Fruit fly (Drosophila melanogaster): ENCODE results near the gene CG12659.
A peak's percentile ranks its signal among the peaks of the same experiment; 100 is the strongest.

Gene CG12659

DNA sequence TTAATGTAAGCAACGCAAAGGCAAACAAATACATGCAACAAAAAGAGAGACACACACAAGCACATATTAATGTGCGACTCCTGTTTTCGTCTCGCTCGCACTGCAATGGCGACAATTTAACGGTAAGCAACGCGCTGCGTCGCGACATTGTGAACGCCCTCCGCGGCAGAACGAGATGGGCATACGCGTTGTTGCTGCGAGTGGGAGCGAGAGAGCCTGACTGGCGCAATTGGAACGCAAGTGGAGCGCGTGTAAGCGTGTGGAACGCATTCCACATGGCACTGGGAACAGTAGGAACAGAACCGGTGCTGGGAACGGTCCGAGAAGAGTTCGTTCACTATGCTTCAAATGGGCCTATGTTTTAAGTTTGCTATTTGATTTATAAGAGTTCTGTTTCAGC, 33.3 kb upstream of the CG12659 start:
- TF ChIP-seq Gug (GFP tag; IDR thresholded peaks at IDR 0.05) (no peak), salr (GFP tag; optimal IDR thresholded peaks at IDR 0.05) (no peak), ss (GFP tag; optimal IDR thresholded peaks at IDR 0.05) (peak in 1 of 2 experiments; percentile 19), CG8119 (GFP tag; IDR thresholded peaks at IDR 0.05) (0 out of 3 replicates have a peak, but pooled peaks have one; percentile 17), fkh (GFP tag; optimal IDR thresholded peaks at IDR 0.05) (peak; percentile 87), dsx (GFP tag; optimal IDR thresholded peaks at IDR 0.05; ENCODE audit: poor library complexity, severe bottlenecking) (peak; percentile 55), CG3919 (GFP tag; optimal IDR thresholded peaks at IDR 0.05) (peak; percentile 3), Sox14 (GFP tag; optimal IDR thresholded peaks at IDR 0.05) (peak; percentile 12)

DNA sequence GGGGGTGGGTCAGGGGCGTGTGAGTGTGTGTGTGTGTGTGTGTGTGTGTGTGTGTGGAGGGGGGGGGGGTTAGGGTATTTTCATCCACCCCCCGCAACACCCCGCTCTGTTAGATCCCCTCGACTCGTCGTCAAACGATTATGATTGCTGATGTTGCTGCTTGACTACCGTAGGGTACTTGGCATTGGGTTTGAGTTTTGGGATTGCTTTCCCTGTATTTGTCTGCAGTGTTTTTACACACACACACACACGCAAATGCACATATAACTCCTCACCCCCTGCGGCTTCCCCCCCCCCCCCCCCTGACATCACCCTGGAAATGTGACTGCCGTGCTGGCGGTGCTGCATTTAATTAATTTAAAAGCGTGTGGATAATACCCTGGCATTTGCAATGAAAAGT, 30.9 kb upstream of the CG12659 start:
- TF ChIP-seq Smox (GFP tag; optimal IDR thresholded peaks at IDR 0.05): no peak

DNA sequence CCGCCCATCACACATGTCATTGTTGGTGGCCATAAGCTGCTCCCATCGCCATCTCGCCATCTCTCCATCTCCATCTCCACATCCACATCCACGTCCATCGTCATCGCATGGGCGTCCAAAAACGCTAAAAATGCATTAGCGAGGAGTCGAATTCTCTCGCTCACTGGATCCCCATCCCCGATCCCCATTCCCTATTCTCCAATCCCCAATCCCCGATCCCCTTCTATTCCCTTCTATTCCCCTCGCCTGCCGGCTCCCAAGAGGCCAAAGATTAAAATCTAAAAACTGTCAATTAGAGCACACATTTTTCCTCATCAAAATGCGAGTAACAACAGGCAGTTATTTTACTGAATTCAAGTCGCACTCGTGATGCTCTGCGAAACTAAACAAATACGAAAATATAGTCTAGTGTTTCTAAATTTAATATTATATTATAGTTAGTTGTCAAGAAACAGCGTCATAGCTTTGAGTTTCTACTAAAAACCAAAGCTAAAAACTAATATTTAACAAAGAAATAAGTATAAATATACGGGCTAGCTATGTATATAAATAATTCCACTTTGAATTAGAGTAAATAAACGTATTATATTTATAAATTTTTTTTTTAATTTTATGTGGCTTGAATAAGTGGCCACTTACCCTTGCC, 25.4 kb upstream of the CG12659 start:
- TF ChIP-seq Sox15 (GFP tag; optimal IDR thresholded peaks at IDR 0.05) (no peak), svp (GFP tag) (peak; percentile 7), CG3919 (GFP tag; optimal IDR thresholded peaks at IDR 0.05) (no peak), CG6163 (GFP tag; IDR thresholded peaks at IDR 0.05) (no peak), CG8632 (GFP tag; optimal IDR thresholded peaks at IDR 0.05) (no peak)

DNA sequence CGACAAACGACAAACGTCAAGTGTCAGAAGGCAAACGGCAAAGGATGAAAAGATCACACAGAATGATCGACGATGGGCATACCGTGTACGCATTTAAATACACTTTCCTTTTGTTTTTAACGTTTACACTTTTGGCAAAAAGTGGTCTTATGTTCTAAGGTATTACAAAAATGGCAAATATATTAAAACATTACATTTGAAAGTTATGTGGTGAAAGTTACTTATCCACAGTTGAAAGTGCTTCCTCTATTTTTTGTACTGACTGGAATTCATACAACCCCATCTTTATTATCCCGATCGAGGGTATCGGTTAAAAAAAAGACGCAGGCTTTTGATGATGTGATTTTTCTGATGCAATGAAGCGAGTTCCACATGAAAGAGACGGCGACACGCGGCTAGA, 24.8 kb upstream of the CG12659 start:
- TF ChIP-seq CG15336 (GFP tag; IDR thresholded peaks at IDR 0.05): no peak
- no peak for TF ChIP-seq Ets96B (tag; optimal IDR thresholded peaks at IDR 0.05)
- TF ChIP-seq svp (GFP tag): peak; percentile 36
- no peak for TF ChIP-seq Sox15 (GFP tag; optimal IDR thresholded peaks at IDR 0.05)
- peak; percentile 58 for TF ChIP-seq Eip78C (GFP tag)
- TF ChIP-seq Hr4 (GFP tag; optimal IDR thresholded peaks at IDR 0.05): no peak
- no peak for TF ChIP-seq CG16779 (tag; optimal IDR thresholded peaks at IDR 0.05)
- no peak for TF ChIP-seq CG10631 (GFP tag; optimal IDR thresholded peaks at IDR 0.05)
- no peak for TF ChIP-seq spab (GFP tag; optimal IDR thresholded peaks at IDR 0.05)
- no peak for TF ChIP-seq CG6792 (GFP tag; optimal IDR thresholded peaks at IDR 0.05)
- no peak for TF ChIP-seq CG1621 (tag; optimal IDR thresholded peaks at IDR 0.05)
- TF ChIP-seq CG3032 (tag; optimal IDR thresholded peaks at IDR 0.05): no peak
- TF ChIP-seq CG11902 (GFP tag; optimal IDR thresholded peaks at IDR 0.05): no peak

DNA sequence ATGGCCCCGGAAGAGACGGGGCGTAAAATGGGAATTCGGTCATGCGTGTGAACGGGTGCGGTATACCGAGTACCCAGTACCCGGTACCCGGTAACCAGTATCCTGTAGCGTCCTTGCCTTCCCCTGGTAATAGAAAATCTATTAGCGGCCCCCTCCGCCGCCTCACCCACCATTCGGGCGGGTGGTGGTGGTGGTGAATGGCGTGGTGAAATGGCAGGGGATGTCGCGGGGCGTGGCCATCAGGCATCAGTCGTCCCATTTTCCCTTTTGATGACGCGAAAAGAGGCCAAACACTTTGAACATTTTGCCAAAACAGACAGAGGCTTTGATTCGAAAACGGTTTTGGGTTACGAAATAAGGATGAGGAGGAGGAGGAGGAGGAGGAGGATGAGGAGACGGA, 16.4 kb upstream of the CG12659 start:
- TF ChIP-seq Eip93F (GFP tag; optimal IDR thresholded peaks at IDR 0.05) (no peak), Gug (GFP tag; IDR thresholded peaks at IDR 0.05) (no peak), CG11902 (GFP tag; optimal IDR thresholded peaks at IDR 0.05) (no peak), CG10631 (GFP tag; optimal IDR thresholded peaks at IDR 0.05) (no peak), CG34406 (GFP tag; optimal IDR thresholded peaks at IDR 0.05) (no peak), Eip78C (GFP tag) (no peak), CG7368 (GFP tag; optimal IDR thresholded peaks at IDR 0.05) (no peak), Smox (GFP tag; optimal IDR thresholded peaks at IDR 0.05) (no peak)

DNA sequence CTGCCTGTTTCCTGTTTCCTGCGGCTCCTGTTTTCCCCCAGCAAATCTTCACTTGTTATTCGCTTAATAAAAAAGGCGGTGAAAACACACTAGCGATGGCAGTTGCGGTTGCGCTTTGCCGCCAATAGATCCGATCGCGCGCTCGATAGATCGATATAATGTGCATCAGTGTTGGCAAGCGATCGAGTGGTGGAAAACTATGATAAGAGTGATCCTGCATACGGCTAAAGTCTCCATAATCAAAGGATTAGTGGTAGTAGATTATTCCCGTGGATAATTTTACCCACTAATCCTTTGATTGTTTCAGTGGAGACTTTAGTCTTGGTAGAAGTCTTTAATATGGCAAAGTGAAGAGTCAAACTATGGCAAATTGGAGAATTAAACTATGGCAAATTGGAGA, 14.7 kb upstream of the CG12659 start, which contains the start of gene Caf1-180:
Gene Caf1-180, minus strand, starts transcription at position 99 of the 400 bp plus-strand sequence.
- TF ChIP-seq CG31627 (GFP tag; optimal IDR thresholded peaks at IDR 0.05) (peak; percentile 21), eg (GFP tag; IDR thresholded peaks at IDR 0.05) (no peak), lz (GFP tag; optimal IDR thresholded peaks at IDR 0.05) (peak; percentile 5), CG6163 (GFP tag; IDR thresholded peaks at IDR 0.05) (0 out of 3 replicates have a peak, but pooled peaks have one; percentile 22), achi (GFP tag; optimal IDR thresholded peaks at IDR 0.05) (no peak), Eip78C (GFP tag) (peak; percentile 36), CG6854 (GFP tag; optimal IDR thresholded peaks at IDR 0.05) (no peak)
